Fruit fly (Drosophila melanogaster) Kc167 (cell line): ENCODE results near the gene Rchy1.

ENCODE experiments used
- Myc ChIP-seq: fragments of >200 bp; optimal IDR thresholded peaks from 2 replicates; lab custom pipeline; 2017; ENCODE audit warnings: missing external identifiers
- Sin3A ChIP-seq: fragments of >200 bp; optimal IDR thresholded peaks from 2 replicates; lab custom pipeline; 2018; ENCODE audit warnings: missing external identifiers
- h ChIP-seq: fragments of >200 bp; optimal IDR thresholded peaks from 3 replicates; lab custom pipeline; 2018; ENCODE audit warnings: missing external identifiers
- insv ChIP-seq: fragments of >200 bp; optimal IDR thresholded peaks from 3 replicates; lab custom pipeline; 2018; ENCODE audit warnings: missing external identifiers
- psq ChIP-seq: fragments of >200 bp; optimal IDR thresholded peaks from 2 replicates; lab custom pipeline; 2017; ENCODE audit warnings: missing external identifiers
- ttk ChIP-seq: sonication (Bioruptor generic); optimal IDR thresholded peaks from 2 replicates; lab custom pipeline; 2017; ENCODE audit warnings: missing external identifiers

The Rchy1 gene

DNA sequence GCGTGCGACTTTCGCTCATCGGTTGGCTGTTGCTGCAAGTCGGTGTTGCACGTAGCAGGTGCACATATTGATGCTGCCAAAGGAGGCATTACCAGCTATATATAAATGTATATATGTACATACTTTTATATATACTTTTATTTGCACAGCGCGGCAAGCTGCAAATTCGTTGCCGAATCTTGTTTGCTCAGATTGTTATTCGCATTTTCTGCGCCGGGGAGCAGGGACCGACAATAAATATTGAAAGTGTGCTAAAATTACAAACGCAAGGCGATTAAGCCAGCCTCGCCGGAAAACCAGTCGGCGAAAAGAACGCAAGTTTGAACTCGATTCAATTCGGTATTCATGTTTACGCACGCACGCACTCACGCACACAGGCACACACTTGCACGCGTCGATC lies 689 bp downstream of the Rchy1 start:
- TF ChIP-seq Sin3A (lab: Kevin White, UChicago): no peak
- TF ChIP-seq h (lab: Kevin White, UChicago): no peak
- TF ChIP-seq psq: no peak
- no peak for TF ChIP-seq insv
- TF ChIP-seq Myc (lab: Kevin White, UChicago): no peak
- TF ChIP-seq ttk (lab: Kevin White, UChicago): no peak

DNA sequence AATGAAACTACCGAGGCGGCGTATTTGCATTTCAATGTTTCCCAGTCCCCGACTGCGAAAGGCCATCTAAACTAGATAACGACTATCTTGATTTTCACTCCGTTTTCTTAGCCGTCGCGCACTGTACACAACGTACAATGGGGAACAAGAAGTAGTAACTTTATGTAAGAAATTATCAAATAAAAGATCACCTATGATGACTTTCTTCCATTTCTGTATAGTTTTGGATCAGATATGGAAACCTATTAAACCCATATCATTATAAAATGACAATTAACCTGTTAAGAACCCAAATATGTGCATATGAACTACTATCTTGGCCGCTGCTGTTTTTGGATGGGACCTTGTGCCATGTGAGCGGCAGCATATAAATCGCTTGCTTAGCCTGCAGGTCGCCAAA lies 1.2 kb downstream of the Rchy1 start:
- TF ChIP-seq Myc (lab: Kevin White, UChicago) (no peak), Sin3A (lab: Kevin White, UChicago) (no peak), insv (no peak), ttk (lab: Kevin White, UChicago) (no peak), h (lab: Kevin White, UChicago) (no peak), psq (no peak)

dm6 chr2L:6463392-6463791 lies 2.1 kb downstream of the Rchy1 start:
- TF ChIP-seq Sin3A (lab: Kevin White, UChicago) (no peak), insv (no peak), h (lab: Kevin White, UChicago) (no peak), ttk (lab: Kevin White, UChicago) (no peak), psq (no peak), Myc (lab: Kevin White, UChicago) (no peak)

dm6 chr2L:6462259-6462658 lies 3.2 kb downstream of the Rchy1 start:
- TF ChIP-seq insv: no peak
- TF ChIP-seq Sin3A (lab: Kevin White, UChicago): no peak
- TF ChIP-seq Myc (lab: Kevin White, UChicago): no peak
- no peak for TF ChIP-seq ttk (lab: Kevin White, UChicago)

DNA sequence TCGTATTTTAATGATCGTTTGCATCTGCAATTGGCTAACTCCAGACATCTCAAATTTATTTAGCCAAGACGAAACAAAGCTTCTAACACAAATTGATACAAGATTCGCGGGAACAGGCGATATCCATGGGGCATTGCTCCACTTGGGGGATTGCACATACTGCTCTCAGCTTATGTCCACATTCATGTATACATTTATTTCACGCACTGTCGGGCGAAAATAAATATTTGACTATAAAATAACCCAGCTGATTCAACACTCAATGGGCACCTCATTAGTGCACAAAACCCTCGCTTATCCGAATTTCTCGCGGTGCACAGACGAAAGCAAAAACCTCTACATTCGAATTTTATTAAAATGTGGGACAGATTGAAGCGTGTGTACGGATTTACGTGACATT lies 4.0 kb downstream of the Rchy1 start:
- TF ChIP-seq psq (no peak), insv (no peak), Sin3A (lab: Kevin White, UChicago) (no peak), h (lab: Kevin White, UChicago) (no peak), Myc (lab: Kevin White, UChicago) (no peak), ttk (lab: Kevin White, UChicago) (no peak)

- no peak for TF ChIP-seq Myc (lab: Kevin White, UChicago)
- TF ChIP-seq ttk (lab: Kevin White, UChicago): no peak
These were observed 7.9 kb downstream of the Rchy1 start for dm6 chr2L:6457583-6457982.

DNA sequence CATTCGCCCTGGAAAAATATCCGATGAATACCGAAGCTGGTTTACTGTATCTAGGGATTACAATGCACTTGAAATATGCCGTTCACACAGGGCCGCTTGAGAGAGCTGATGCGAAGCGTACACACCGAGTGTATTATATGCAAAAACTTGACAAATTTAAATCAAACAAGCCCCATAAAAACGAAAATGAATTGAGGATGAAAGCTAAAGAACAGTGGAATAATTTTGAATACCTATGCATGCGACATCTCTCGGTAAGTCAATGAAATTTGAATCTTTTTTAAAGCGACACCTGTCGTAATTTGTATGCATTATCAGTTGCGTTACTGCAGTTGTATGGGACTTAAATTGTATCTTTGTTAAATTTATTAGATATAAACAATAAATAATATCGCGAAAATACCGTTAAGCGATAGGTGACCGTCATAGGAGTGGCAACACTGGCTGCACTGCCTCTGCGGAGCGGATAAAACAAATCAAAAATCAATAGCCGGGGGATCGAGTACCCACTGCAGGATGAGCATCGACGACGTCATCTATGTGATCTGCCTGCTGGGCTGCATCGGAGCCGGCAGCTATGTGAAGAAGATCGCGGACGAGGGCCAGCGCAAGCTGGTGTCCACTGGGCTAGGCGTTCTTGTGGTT lies 9.4 kb downstream of the Rchy1 start, which contains the start of gene frj:
TSS of gene frj (plus strand) at position 98 of the 645 bp plus-strand sequence.
- TF ChIP-seq psq (no peak), insv (no peak), h (lab: Kevin White, UChicago) (no peak), ttk (lab: Kevin White, UChicago) (no peak)

dm6 chr2L:6455032-6455954 lies 10.2 kb downstream of the Rchy1 start, which contains the start of gene retm:
Gene retm (minus strand): TSS chr2L:6455929.
- TF ChIP-seq h (lab: Kevin White, UChicago): no peak
- no peak for TF ChIP-seq Sin3A (lab: Kevin White, UChicago)
- no peak for TF ChIP-seq ttk (lab: Kevin White, UChicago)
- TF ChIP-seq Myc (lab: Kevin White, UChicago): no peak
- TF ChIP-seq psq: no peak
- TF ChIP-seq insv: no peak

- TF ChIP-seq Myc (lab: Kevin White, UChicago) (no peak), insv (no peak), h (lab: Kevin White, UChicago) (no peak), ttk (lab: Kevin White, UChicago) (no peak), psq (no peak), Sin3A (lab: Kevin White, UChicago) (no peak)
These were observed 15.7 kb downstream of the Rchy1 start for dm6 chr2L:6449753-6450152.

- TF ChIP-seq psq (no peak), insv (no peak), Myc (lab: Kevin White, UChicago) (no peak)
These were observed 17.1 kb downstream of the Rchy1 start, which contains the start of gene Acox3 for dm6 chr2L:6448334-6448703. Gene Acox3 (minus strand): TSS chr2L:6448403.

DNA sequence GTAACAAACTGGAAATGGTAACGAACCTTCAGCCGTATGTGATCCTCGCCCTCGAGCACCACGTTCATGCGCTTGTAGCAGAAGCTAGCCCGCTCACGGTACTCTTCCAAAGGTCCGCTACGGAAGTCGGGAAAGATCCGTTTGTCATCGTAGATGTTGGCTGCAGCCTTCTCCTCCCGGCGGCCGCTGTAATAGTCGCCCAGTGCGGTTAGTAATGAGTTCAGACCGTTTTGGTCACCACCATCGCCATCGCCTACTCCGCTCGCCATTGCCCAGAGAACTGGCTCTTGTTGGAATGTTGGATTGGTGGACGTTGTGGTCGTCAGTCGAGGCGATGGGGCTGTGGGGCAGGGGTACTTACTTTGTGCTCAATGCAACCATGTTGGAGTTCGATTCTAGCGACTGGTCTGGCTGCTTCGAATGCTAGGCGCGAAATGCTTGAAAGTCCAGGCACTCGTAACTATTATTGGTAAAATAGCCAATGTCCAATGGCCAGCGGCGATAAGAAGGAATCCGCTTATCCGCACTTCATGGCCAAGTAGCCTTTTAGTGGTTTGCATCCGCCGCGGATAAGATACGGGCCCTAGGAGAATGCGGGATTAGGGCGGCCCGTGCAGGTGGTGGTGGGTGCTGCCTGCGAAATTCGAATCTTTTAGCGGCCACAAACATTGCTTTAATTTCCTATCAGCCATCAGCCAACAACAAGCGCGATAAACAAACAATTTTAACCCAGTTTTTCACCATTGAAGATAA lies 17.7 kb downstream of the Rchy1 start:
- TF ChIP-seq psq (no peak), h (lab: Kevin White, UChicago) (no peak), Sin3A (lab: Kevin White, UChicago) (no peak), Myc (lab: Kevin White, UChicago) (no peak), ttk (lab: Kevin White, UChicago) (no peak), insv (no peak)

- no peak for TF ChIP-seq h (lab: Kevin White, UChicago)
- TF ChIP-seq Sin3A (lab: Kevin White, UChicago): no peak
- no peak for TF ChIP-seq psq
- TF ChIP-seq insv: no peak
- no peak for TF ChIP-seq Myc (lab: Kevin White, UChicago)
- no peak for TF ChIP-seq ttk (lab: Kevin White, UChicago)
These were observed 39.1 kb downstream of the Rchy1 start for dm6 chr2L:6426329-6426728.
